Fruit fly (Drosophila melanogaster) whole organism, wandering third instar larva: ENCODE results near the gene CG33253.
A peak's percentile ranks its signal among the peaks of the same experiment; 100 is the strongest.

Source experiments
- CG9705 ChIP-seq: fragments of 200-800 bp; sonication (Bioruptor generic); optimal IDR thresholded peaks from 2 replicates; lab custom pipeline; 2018; ENCODE audit warnings: missing biosample characterization, mild to moderate bottlenecking, missing genetic modification characterization
- CrebA ChIP-seq: fragments of 200-800 bp; sonication (Bioruptor generic); optimal IDR thresholded peaks from 2 replicates; lab custom pipeline; 2016; ENCODE audit warnings: missing biosample characterization, mild to moderate bottlenecking, missing genetic modification characterization, borderline replicate concordance
- HLH106 ChIP-seq: fragments of 200-800 bp; optimal IDR thresholded peaks from 3 replicates; lab custom pipeline; 2019; ENCODE audit warnings: missing biosample characterization, mild to moderate bottlenecking, missing genetic modification characterization, moderate library complexity
- Hnf4 ChIP-seq: fragments of 200-800 bp; sonication (Bioruptor generic); optimal IDR thresholded peaks from 2 replicates; lab custom pipeline; 2016; ENCODE audit warnings: missing biosample characterization, mild to moderate bottlenecking, missing genetic modification characterization
- Hr78 ChIP-seq: fragments of >200 bp; optimal IDR thresholded peaks from 2 replicates; lab custom pipeline; 2017; ENCODE audit warnings: missing biosample characterization, missing genetic modification characterization
- Hr83 ChIP-seq: fragments of 200-300 bp; sonication (Bioruptor generic); optimal IDR thresholded peaks from 2 replicates; lab custom pipeline; 2016; ENCODE audit warnings: missing biosample characterization, mild to moderate bottlenecking, missing genetic modification characterization, moderate library complexity; ENCODE audit not compliant: poor library complexity, severe bottlenecking
- Jra ChIP-seq: sonication (Bioruptor generic); optimal IDR thresholded peaks from 2 replicates; lab custom pipeline; 2016; ENCODE audit warnings: missing biosample characterization, missing genetic modification characterization
- Mio ChIP-seq: sonication (Bioruptor generic); optimal IDR thresholded peaks from 2 replicates; lab custom pipeline; 2016; ENCODE audit warnings: missing biosample characterization, missing genetic modification characterization
- Myc ChIP-seq: fragments of >200 bp; optimal IDR thresholded peaks from 2 replicates; lab custom pipeline; 2017
- OdsH ChIP-seq: fragments of 200-800 bp; sonication (Bioruptor generic); optimal IDR thresholded peaks from 2 replicates; lab custom pipeline; 2016; ENCODE audit warnings: missing biosample characterization, mild to moderate bottlenecking, missing genetic modification characterization
- Rel ChIP-seq, 2 experiments: fragments of 200-800 bp; sonication (Bioruptor generic) in 1 of 2; optimal IDR thresholded peaks; 2 replicates in 1 of 2; 3 replicates in 1 of 2; lab custom pipeline; 2016 to 2019; ENCODE audit warnings: mild to moderate bottlenecking in 2 of 2, missing biosample characterization in 2 of 2, missing genetic modification characterization in 2 of 2, moderate library complexity in 1 of 2
- Sp1 ChIP-seq: fragments of 200-800 bp; sonication (Bioruptor generic); optimal IDR thresholded peaks from 3 replicates; lab custom pipeline; 2019; ENCODE audit warnings: missing biosample characterization, mild to moderate bottlenecking, missing genetic modification characterization, moderate library complexity
- Vsx2 ChIP-seq: fragments of 200-300, 225-300 bp; sonication (Bioruptor generic); optimal IDR thresholded peaks from 2 replicates; lab custom pipeline; 2018; ENCODE audit warnings: missing biosample characterization, missing genetic modification characterization; ENCODE audit not compliant: partially characterized antibody
- br ChIP-seq: fragments of 200-800 bp; sonication (Bioruptor generic); optimal IDR thresholded peaks from 2 replicates; lab custom pipeline; 2016; ENCODE audit warnings: missing biosample characterization, missing genetic modification characterization
- dl ChIP-seq, 2 experiments: fragments of 175-275, 200-275 bp in 1 of 2; fragments of 200-275 bp in 1 of 2; sonication (Bioruptor generic); optimal IDR thresholded peaks; lab custom pipeline; 2018; ENCODE audit warnings: mild to moderate bottlenecking in 2 of 2, missing biosample characterization in 2 of 2, missing genetic modification characterization in 2 of 2, moderate library complexity in 2 of 2; ENCODE audit not compliant: partially characterized antibody in 2 of 2, insufficient read depth in 1 of 2
- dmrt93B ChIP-seq: fragments of 200-800 bp; sonication (Bioruptor generic); optimal IDR thresholded peaks from 2 replicates; lab custom pipeline; 2018; ENCODE audit warnings: missing biosample characterization, mild to moderate bottlenecking, missing genetic modification characterization
- ey ChIP-seq: fragments of 200-800 bp; sonication (Bioruptor generic); optimal IDR thresholded peaks from 2 replicates; lab custom pipeline; 2016; ENCODE audit warnings: missing biosample characterization, missing genetic modification characterization
- foxo ChIP-seq, 2 experiments: fragments of 200-800 bp; sonication (Bioruptor generic); optimal IDR thresholded peaks; 2 replicates in 1 of 2; 3 replicates in 1 of 2; lab custom pipeline; 2016 to 2017; ENCODE audit warnings: missing biosample characterization in 2 of 2, missing genetic modification characterization in 2 of 2
- fru ChIP-seq: fragments of 200-800 bp; sonication (Bioruptor generic); optimal IDR thresholded peaks from 3 replicates; lab custom pipeline; 2016; ENCODE audit warnings: missing biosample characterization, mild to moderate bottlenecking, missing genetic modification characterization
- h ChIP-seq: fragments of 200-800 bp; sonication (Bioruptor generic); optimal IDR thresholded peaks from 3 replicates; lab custom pipeline; 2016; ENCODE audit warnings: missing biosample characterization, mild to moderate bottlenecking, missing genetic modification characterization
- psq ChIP-seq: fragments of 200-800 bp; sonication (Bioruptor generic); optimal IDR thresholded peaks from 3 replicates; lab custom pipeline; 2017; ENCODE audit warnings: missing biosample characterization, mild to moderate bottlenecking, missing genetic modification characterization, moderate library complexity
- rgr ChIP-seq: fragments of 200-800 bp; sonication (Bioruptor generic); optimal IDR thresholded peaks from 3 replicates; lab custom pipeline; 2016; ENCODE audit warnings: missing biosample characterization, mild to moderate bottlenecking, missing genetic modification characterization
- sage ChIP-seq: fragments of 200-800 bp; sonication (Bioruptor generic); optimal IDR thresholded peaks from 2 replicates; lab custom pipeline; 2016; ENCODE audit warnings: missing biosample characterization, mild to moderate bottlenecking, missing genetic modification characterization
- sv ChIP-seq: fragments of 200-800 bp; sonication (Bioruptor generic); optimal IDR thresholded peaks from 3 replicates; lab custom pipeline; 2016; ENCODE audit warnings: missing biosample characterization, missing genetic modification characterization
- tai ChIP-seq: sonication (Bioruptor generic); optimal IDR thresholded peaks from 2 replicates; lab custom pipeline; 2016; ENCODE audit warnings: missing biosample characterization, missing genetic modification characterization
- usp ChIP-seq: fragments of >200 bp; optimal IDR thresholded peaks from 2 replicates; lab custom pipeline; 2017; ENCODE audit warnings: missing biosample characterization, missing genetic modification characterization
- woc ChIP-seq: sonication (Bioruptor generic); optimal IDR thresholded peaks from 2 replicates; lab custom pipeline; 2016; ENCODE audit warnings: missing biosample characterization, mild to moderate bottlenecking, missing genetic modification characterization

The CG33253 gene

DNA sequence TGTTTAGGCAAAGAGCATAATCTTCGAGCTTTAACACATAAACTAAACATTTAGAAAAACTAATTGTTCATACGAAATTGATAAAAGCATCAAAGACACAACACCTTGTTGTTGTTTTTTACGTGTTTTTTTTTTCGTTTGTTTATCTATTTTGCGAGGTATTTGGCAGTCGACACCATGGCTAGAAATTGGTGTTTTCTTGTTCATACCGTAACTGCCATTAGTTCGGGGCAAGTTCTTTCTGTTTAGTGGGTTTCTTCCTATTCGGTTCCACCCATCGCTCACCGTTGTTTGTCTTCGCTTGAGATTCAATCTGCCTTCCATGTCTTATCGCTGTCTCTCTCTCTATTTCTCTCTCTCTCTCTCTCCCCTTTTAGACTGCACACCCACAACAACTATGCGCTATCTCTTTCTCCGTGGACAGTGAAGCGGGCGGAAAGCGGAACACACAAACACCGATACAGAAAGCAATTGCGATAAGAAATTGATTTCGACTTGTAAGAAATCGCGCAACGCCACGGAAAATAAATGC lies 36.7 kb upstream of the CG33253 start (continued):
- TF ChIP-seq CrebA (GFP tag; lab: Kevin White, UChicago) (no peak), Mio (GFP tag; lab: Kevin White, UChicago) (no peak)

DNA sequence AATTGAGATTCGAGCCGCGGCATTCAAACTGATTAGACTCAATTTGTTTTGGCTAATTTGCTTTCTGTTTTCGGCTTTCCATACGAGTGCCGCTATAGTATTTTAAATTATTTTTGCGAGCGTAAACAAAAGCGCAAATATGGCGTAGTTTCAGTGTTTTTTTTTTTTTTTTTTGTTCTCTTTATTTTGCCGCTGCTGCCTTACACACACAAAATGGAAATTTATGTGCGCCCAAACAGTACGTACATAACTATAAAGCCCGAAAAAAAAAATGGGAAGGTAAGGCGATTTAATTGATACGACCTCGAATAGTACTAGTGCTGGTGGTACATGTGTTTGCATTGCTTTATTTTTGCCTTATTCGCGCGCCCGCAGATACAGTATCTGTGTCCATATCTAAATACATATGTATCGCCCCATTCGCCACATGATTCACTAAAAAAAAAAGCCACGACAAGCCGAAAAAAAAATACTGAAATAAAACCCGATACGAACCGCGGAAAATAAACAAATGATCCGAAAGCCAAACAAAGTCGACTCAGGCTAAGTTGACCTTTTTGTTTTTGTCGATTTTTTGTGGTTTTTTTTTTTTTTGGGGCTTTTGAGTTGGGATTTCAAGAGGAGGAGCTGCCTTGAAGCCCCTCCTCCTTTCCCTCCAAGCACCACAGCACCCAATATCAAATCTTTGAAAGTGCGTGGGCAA lies 35.1 kb upstream of the CG33253 start:
- TF ChIP-seq Sp1 (GFP tag; lab: Kevin White, UChicago) (no peak), Hnf4 (GFP tag; lab: Kevin White, UChicago) (no peak), Jra (peak; percentile 26), sv (GFP tag; lab: Kevin White, UChicago) (no peak), dl (GFP tag; optimal IDR thresholded peaks at IDR 0.05; lab: Kevin White, UChicago; ENCODE audit: insufficient read depth in 1 of 2, partially characterized antibody in 2 of 2) (no peak), h (GFP tag; lab: Kevin White, UChicago) (peak; percentile 4), psq (GFP tag; lab: Kevin White, UChicago) (peak; percentile 6), Vsx2 (GFP tag; lab: Kevin White, UChicago) (peak; percentile 39), tai (GFP tag; lab: Kevin White, UChicago) (no peak)

DNA sequence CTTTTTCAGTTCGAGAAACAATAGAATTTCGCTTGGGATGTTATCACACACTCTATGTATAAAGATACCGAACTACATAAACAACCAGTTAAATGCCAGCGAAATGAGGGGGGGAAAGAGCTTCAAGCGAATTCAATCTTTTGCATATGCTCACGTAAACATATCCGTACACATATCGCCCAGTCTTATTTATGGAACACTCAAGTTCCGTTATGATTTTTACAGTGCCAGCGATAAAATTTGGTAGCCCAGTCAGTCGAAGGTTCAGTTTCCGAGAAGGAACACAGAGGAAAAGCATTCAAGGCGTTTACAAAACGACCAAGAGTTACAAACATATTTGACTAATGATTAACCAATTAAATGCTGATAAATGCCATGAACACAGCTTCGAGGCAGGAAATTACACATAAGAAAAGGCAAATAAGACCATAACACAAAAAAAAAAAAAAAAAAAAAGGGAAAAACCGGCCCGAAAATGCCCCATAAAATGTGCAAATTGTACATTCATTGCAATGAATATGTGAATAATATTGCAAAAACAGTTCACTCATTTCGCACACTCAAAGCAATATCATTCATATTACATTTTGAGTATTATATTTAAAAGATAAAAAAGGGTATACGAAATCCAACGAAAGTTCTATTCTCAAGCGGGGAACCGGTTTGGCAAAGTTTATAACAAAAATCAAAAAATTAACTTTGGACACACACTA lies 34.3 kb upstream of the CG33253 start:
- TF ChIP-seq sage (GFP tag; lab: Kevin White, UChicago) (no peak), ey (GFP tag; lab: Kevin White, UChicago) (peak; percentile 29), Myc (lab: Kevin White, UChicago) (no peak), dl (GFP tag; optimal IDR thresholded peaks at IDR 0.05; lab: Kevin White, UChicago; ENCODE audit: insufficient read depth in 1 of 2, partially characterized antibody in 2 of 2) (no peak), OdsH (GFP tag; lab: Kevin White, UChicago) (peak; percentile 13), woc (GFP tag; lab: Kevin White, UChicago) (peak; percentile 26), CrebA (GFP tag; lab: Kevin White, UChicago) (peak; percentile 46), Sp1 (GFP tag; lab: Kevin White, UChicago) (no peak), psq (GFP tag; lab: Kevin White, UChicago) (peak; percentile 16), Rel (GFP tag; optimal IDR thresholded peaks at IDR 0.05; lab: Kevin White, UChicago) (no peak), Rel (tag; optimal IDR thresholded peaks at IDR 0.05; lab: Kevin White, UChicago) (peak; percentile 24), fru (GFP tag; lab: Kevin White, UChicago) (peak; percentile 58), Hr83 (GFP tag; lab: Kevin White, UChicago) (no peak), foxo (GFP tag; optimal IDR thresholded peaks at IDR 0.05; lab: Kevin White, UChicago) (no peak), br (GFP tag; lab: Kevin White, UChicago) (peak; percentile 35)

DNA sequence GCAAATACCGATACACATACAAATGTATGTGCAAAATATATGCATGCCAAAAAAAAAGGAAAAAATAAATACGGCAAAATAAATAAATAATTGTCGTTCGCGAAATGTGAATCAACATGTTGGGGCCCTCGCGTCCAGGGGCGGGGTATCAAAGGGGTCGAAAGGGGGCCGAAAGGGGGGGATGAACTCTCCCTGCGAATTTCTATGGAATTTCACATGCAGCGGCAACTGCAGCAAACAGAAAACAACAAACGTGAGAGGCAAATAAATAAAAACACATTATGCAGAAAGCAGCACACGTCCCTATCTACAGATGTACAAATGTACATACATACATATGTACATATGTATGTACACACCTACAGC lies 33.7 kb upstream of the CG33253 start:
- TF ChIP-seq Hr78 (GFP tag; lab: Kevin White, UChicago) (no peak), usp (no peak), dmrt93B (GFP tag; lab: Kevin White, UChicago) (peak; percentile 26), rgr (peak; percentile 52), CG9705 (GFP tag; lab: Kevin White, UChicago) (no peak), Sp1 (GFP tag; lab: Kevin White, UChicago) (peak; percentile 11), foxo (GFP tag; optimal IDR thresholded peaks at IDR 0.05; lab: Kevin White, UChicago) (peak in 1 of 2 experiments; percentile 53), HLH106 (peak; percentile 27), OdsH (GFP tag; lab: Kevin White, UChicago) (peak; percentile 13), psq (GFP tag; lab: Kevin White, UChicago) (peak; percentile 38)
